Fruit fly (Drosophila melanogaster) whole organism, prepupa: ENCODE measurements around the gene CG14362.

Experiments
- Blimp-1 ChIP-seq: fragments of 200-800 bp; sonication (Bioruptor generic); optimal IDR thresholded peaks from 3 replicates; lab custom pipeline; 2017; ENCODE audit warnings: missing biosample characterization, missing genetic modification characterization, mild to moderate bottlenecking, moderate library complexity, missing genetic modification reagents
- CG10631 ChIP-seq: fragments of 200-800 bp; sonication (Bioruptor generic); optimal IDR thresholded peaks from 2 replicates; lab custom pipeline; 2016; ENCODE audit warnings: missing biosample characterization, missing genetic modification characterization
- CG10669 ChIP-seq: fragments of 200-800 bp; sonication (Bioruptor generic); optimal IDR thresholded peaks from 3 replicates; lab custom pipeline; 2018; ENCODE audit warnings: missing biosample characterization, mild to moderate bottlenecking, missing genetic modification characterization, moderate library complexity
- CG11294 ChIP-seq: fragments of 200-800 bp; sonication (Bioruptor generic); IDR thresholded peaks from 2 replicates; pipeline ENCODE4 v1.3.6; 2022; ENCODE audit warnings: missing biosample characterization, missing genetic modification characterization
- CG11762 ChIP-seq: fragments of 200-800 bp; sonication (Bioruptor generic); optimal IDR thresholded peaks from 3 replicates; lab custom pipeline; 2016; ENCODE audit warnings: missing biosample characterization, missing genetic modification characterization; ENCODE audit not compliant: insufficient read depth
- CG11902 ChIP-seq: fragments of 200-800 bp; sonication (Bioruptor generic); optimal IDR thresholded peaks from 3 replicates; lab custom pipeline; 2016; ENCODE audit warnings: missing biosample characterization, missing genetic modification characterization
- CG15336 ChIP-seq: fragments of 200-800 bp; sonication (Bioruptor generic); IDR thresholded peaks from 2 replicates; pipeline ENCODE4 v1.3.6; 2022; ENCODE audit warnings: missing biosample characterization, missing genetic modification characterization
- CG1621 ChIP-seq: fragments of 200-800 bp; sonication (Bioruptor generic); optimal IDR thresholded peaks from 3 replicates; lab custom pipeline; 2018; ENCODE audit warnings: missing biosample characterization, mild to moderate bottlenecking, missing genetic modification characterization
- CG16779 ChIP-seq: fragments of 200-800 bp; sonication (Bioruptor generic); optimal IDR thresholded peaks from 3 replicates; lab custom pipeline; 2017; ENCODE audit warnings: missing biosample characterization, mild to moderate bottlenecking, missing genetic modification characterization
- CG3032 ChIP-seq: fragments of 200-800 bp; optimal IDR thresholded peaks from 2 replicates; lab custom pipeline; 2019; ENCODE audit warnings: missing biosample characterization, mild to moderate bottlenecking, missing genetic modification characterization, moderate library complexity
- CG31627 ChIP-seq: fragments of 200-800 bp; sonication (Bioruptor generic); optimal IDR thresholded peaks from 3 replicates; lab custom pipeline; 2016; ENCODE audit warnings: missing biosample characterization, missing genetic modification characterization
- CG32006 ChIP-seq: fragments of 200-800 bp; sonication (Bioruptor generic); optimal IDR thresholded peaks from 3 replicates; lab custom pipeline; 2017; ENCODE audit warnings: missing biosample characterization, mild to moderate bottlenecking, missing genetic modification characterization
- CG34406 ChIP-seq: fragments of 200-800 bp; sonication (Bioruptor generic); optimal IDR thresholded peaks from 3 replicates; lab custom pipeline; 2016; ENCODE audit warnings: missing biosample characterization, missing genetic modification characterization
- CG3919 ChIP-seq: fragments of 200-800 bp; sonication (Bioruptor generic); optimal IDR thresholded peaks from 3 replicates; lab custom pipeline; 2016; ENCODE audit warnings: missing biosample characterization, missing genetic modification characterization
- CG4318 ChIP-seq: fragments of 200-800 bp; sonication (Bioruptor generic); optimal IDR thresholded peaks from 3 replicates; lab custom pipeline; 2017; ENCODE audit warnings: missing biosample characterization, mild to moderate bottlenecking, missing genetic modification characterization
- CG6163 ChIP-seq: fragments of 200-800 bp; sonication (Bioruptor generic); IDR thresholded peaks from 3 replicates; pipeline ENCODE4 v1.3.6; 2022; ENCODE audit warnings: missing biosample characterization, missing genetic modification characterization
- CG6276 ChIP-seq: fragments of 200-800 bp; sonication (Bioruptor generic); optimal IDR thresholded peaks from 2 replicates; lab custom pipeline; 2017; ENCODE audit warnings: missing biosample characterization, mild to moderate bottlenecking, missing genetic modification characterization
- CG6792 ChIP-seq: fragments of 200-800 bp; sonication (Bioruptor generic); optimal IDR thresholded peaks from 3 replicates; lab custom pipeline; 2016; ENCODE audit warnings: missing biosample characterization, missing genetic modification characterization
- CG7368 ChIP-seq: fragments of 200-800 bp; sonication (Bioruptor generic); optimal IDR thresholded peaks from 3 replicates; lab custom pipeline; 2016; ENCODE audit warnings: missing biosample characterization, missing genetic modification characterization
- CG8119 ChIP-seq: fragments of 200-800 bp; sonication (Bioruptor generic); IDR thresholded peaks from 3 replicates; pipeline ENCODE4 v1.3.6; 2022; ENCODE audit warnings: missing biosample characterization, missing genetic modification characterization
- CG8319 ChIP-seq: fragments of 200-800 bp; sonication (Bioruptor generic); optimal IDR thresholded peaks from 3 replicates; lab custom pipeline; 2016; ENCODE audit warnings: missing biosample characterization, missing genetic modification characterization
- CG9139 ChIP-seq: fragments of 200-800 bp; sonication (Bioruptor generic); optimal IDR thresholded peaks from 3 replicates; lab custom pipeline; 2017; ENCODE audit warnings: missing biosample characterization, mild to moderate bottlenecking, missing genetic modification characterization
- Eip75B ChIP-seq: fragments of 200-800 bp; sonication (Bioruptor generic); optimal IDR thresholded peaks from 3 replicates; lab custom pipeline; 2016; ENCODE audit warnings: missing biosample characterization, missing genetic modification characterization
- Eip78C ChIP-seq: fragments of 200-800 bp; sonication (Bioruptor generic); peaks from one replicate; lab custom pipeline; 2016; ENCODE audit warnings: missing biosample characterization, missing genetic modification characterization
- Eip93F ChIP-seq: fragments of 200-800 bp; sonication (Bioruptor generic); optimal IDR thresholded peaks from 2 replicates; lab custom pipeline; 2016; ENCODE audit warnings: missing biosample characterization, mild to moderate bottlenecking, missing genetic modification characterization
- Ets21C ChIP-seq: fragments of 200-800 bp; sonication (Bioruptor generic); optimal IDR thresholded peaks from 3 replicates; lab custom pipeline; 2016; ENCODE audit warnings: missing biosample characterization, missing genetic modification characterization
- Ets96B ChIP-seq: fragments of 200-800 bp; optimal IDR thresholded peaks from 2 replicates; lab custom pipeline; 2019; ENCODE audit warnings: missing biosample characterization, mild to moderate bottlenecking, missing genetic modification characterization, moderate library complexity
- Gug ChIP-seq: fragments of 200-800 bp; sonication (Bioruptor generic); IDR thresholded peaks from 2 replicates; pipeline ENCODE4 v1.3.6; 2022; ENCODE audit warnings: missing biosample characterization, missing genetic modification characterization
- Hr38 ChIP-seq: sonication (Bioruptor generic); optimal IDR thresholded peaks from 2 replicates; lab custom pipeline; 2016; ENCODE audit warnings: missing biosample characterization, missing genetic modification characterization
- Lpt ChIP-seq: fragments of 200-800 bp; sonication (Bioruptor generic); optimal IDR thresholded peaks from 3 replicates; lab custom pipeline; 2016; ENCODE audit warnings: missing biosample characterization, missing genetic modification characterization
- OdsH ChIP-seq: fragments of 200-800 bp; sonication (Bioruptor generic); optimal IDR thresholded peaks from 3 replicates; lab custom pipeline; 2016; ENCODE audit warnings: missing biosample characterization, missing genetic modification characterization
- Smox ChIP-seq: fragments of 200-800 bp; sonication (Bioruptor generic); optimal IDR thresholded peaks from 3 replicates; lab custom pipeline; 2016; ENCODE audit warnings: missing biosample characterization, missing genetic modification characterization
- Sox102F ChIP-seq: fragments of 200-800 bp; sonication (Bioruptor generic); optimal IDR thresholded peaks from 2 replicates; lab custom pipeline; 2016; ENCODE audit warnings: missing biosample characterization, mild to moderate bottlenecking, missing genetic modification characterization
- Sox14 ChIP-seq: fragments of 200-800 bp; sonication (Bioruptor generic); optimal IDR thresholded peaks from 3 replicates; lab custom pipeline; 2016; ENCODE audit warnings: missing biosample characterization, missing genetic modification characterization
- Sox15 ChIP-seq: fragments of 200-800 bp; sonication (Bioruptor generic); optimal IDR thresholded peaks from 3 replicates; lab custom pipeline; 2016; ENCODE audit warnings: missing biosample characterization, missing genetic modification characterization
- achi ChIP-seq: fragments of 200-800 bp; sonication (Bioruptor generic); optimal IDR thresholded peaks from 3 replicates; lab custom pipeline; 2016; ENCODE audit warnings: missing biosample characterization, missing genetic modification characterization
- cyc ChIP-seq: fragments of 200-800 bp; sonication (Bioruptor generic); optimal IDR thresholded peaks from 3 replicates; lab custom pipeline; 2016; ENCODE audit warnings: missing biosample characterization, missing genetic modification characterization
- dac ChIP-seq: fragments of 200-800 bp; sonication (Bioruptor generic); optimal IDR thresholded peaks from 2 replicates; lab custom pipeline; 2017; ENCODE audit warnings: missing biosample characterization, mild to moderate bottlenecking, missing genetic modification characterization
- dsx ChIP-seq: fragments of 200-800 bp; optimal IDR thresholded peaks from 3 replicates; lab custom pipeline; 2019; ENCODE audit warnings: missing biosample characterization, mild to moderate bottlenecking, missing genetic modification characterization, moderate library complexity; ENCODE audit not compliant: poor library complexity, severe bottlenecking
- eg ChIP-seq: fragments of 200-800 bp; sonication (Bioruptor generic); IDR thresholded peaks from 3 replicates; pipeline ENCODE4 v1.3.6; 2022; ENCODE audit warnings: missing biosample characterization, missing genetic modification characterization
- esn ChIP-seq: fragments of 200-800 bp; sonication (Bioruptor generic); optimal IDR thresholded peaks from 2 replicates; lab custom pipeline; 2016; ENCODE audit warnings: missing biosample characterization, mild to moderate bottlenecking, missing genetic modification characterization, moderate library complexity
- fd59A ChIP-seq: fragments of 200-800 bp; sonication (Bioruptor generic); optimal IDR thresholded peaks from 2 replicates; lab custom pipeline; 2017; ENCODE audit warnings: missing biosample characterization, mild to moderate bottlenecking, missing genetic modification characterization, missing genetic modification reagents
- fd85E ChIP-seq: fragments of 200-800 bp; sonication (Bioruptor generic); optimal IDR thresholded peaks from 3 replicates; lab custom pipeline; 2016; ENCODE audit warnings: missing biosample characterization, missing genetic modification characterization
- net ChIP-seq: fragments of 200-800 bp; sonication (Bioruptor generic); optimal IDR thresholded peaks from 3 replicates; lab custom pipeline; 2016; ENCODE audit warnings: missing biosample characterization, missing genetic modification characterization
- pdm3 ChIP-seq: fragments of 200-800 bp; sonication (Bioruptor generic); optimal IDR thresholded peaks from 3 replicates; lab custom pipeline; 2016; ENCODE audit warnings: missing biosample characterization, missing genetic modification characterization
- spab ChIP-seq: fragments of 200-800 bp; sonication (Bioruptor generic); optimal IDR thresholded peaks from 2 replicates; lab custom pipeline; 2017; ENCODE audit warnings: missing biosample characterization, mild to moderate bottlenecking, missing genetic modification characterization, missing genetic modification reagents
- ss ChIP-seq, 2 experiments: fragments of 200-800 bp; sonication (Bioruptor generic); optimal IDR thresholded peaks; 2 replicates in 1 of 2; 3 replicates in 1 of 2; lab custom pipeline; 2017 to 2018; ENCODE audit warnings: mild to moderate bottlenecking in 2 of 2, missing biosample characterization in 2 of 2, missing genetic modification characterization in 2 of 2, moderate library complexity in 1 of 2
- svp ChIP-seq: fragments of 200-800 bp; sonication (Bioruptor generic); peaks from one replicate; lab custom pipeline; 2016; ENCODE audit warnings: missing biosample characterization, missing genetic modification characterization
- topi ChIP-seq: fragments of 200-800 bp; sonication (Bioruptor generic); optimal IDR thresholded peaks from 3 replicates; lab custom pipeline; 2016; ENCODE audit warnings: missing biosample characterization, missing genetic modification characterization
- vri ChIP-seq: fragments of 200-800 bp; sonication (Bioruptor generic); optimal IDR thresholded peaks from 3 replicates; lab custom pipeline; 2016; ENCODE audit warnings: missing biosample characterization, mild to moderate bottlenecking, missing genetic modification characterization

CG14362 gene

dm6 chr3R:13831596-13832119, 23.6 kb downstream of the CG14362 start (continued):
- TF ChIP-seq CG8319 (no peak), CG6276 (peak; percentile 62), Sox102F (GFP tag; lab: Kevin White, UChicago) (peak; percentile 79), svp (peak; percentile 87), Sox15 (GFP tag; lab: Kevin White, UChicago) (peak; percentile 53), eg (GFP tag; lab: Robert Waterston, UW) (peak; percentile 90), topi (GFP tag; lab: Kevin White, UChicago) (peak; percentile 72), cyc (GFP tag; lab: Kevin White, UChicago) (peak; percentile 30), Gug (0 out of 2 replicates have a peak, but pooled peaks have one; percentile 70), Blimp-1 (peak; percentile 99), Lpt (GFP tag; lab: Kevin White, UChicago) (peak; percentile 33), CG6163 (peak; percentile 85; the same call in 2 of the 3 replicates), CG3919 (peak; percentile 52), CG11294 (GFP tag; lab: Robert Waterston, UW) (peak; percentile 58; the same call in 1 of the 2 replicates), CG3032 (peak; percentile 45), Ets21C (peak; percentile 41), Ets96B (tag; lab: Kevin White, UChicago) (peak; percentile 54), Eip75B (peak; percentile 45), dsx (GFP tag; lab: Kevin White, UChicago) (peak; percentile 63), CG7368 (GFP tag; lab: Kevin White, UChicago) (no peak), OdsH (GFP tag; lab: Kevin White, UChicago) (peak; percentile 79), esn (GFP tag; lab: Kevin White, UChicago) (peak; percentile 79), Smox (GFP tag; lab: Kevin White, UChicago) (peak; percentile 71), achi (peak; percentile 87), dac (GFP tag; lab: Kevin White, UChicago) (no peak), CG32006 (peak; percentile 88), vri (peak; percentile 50), CG9139 (peak; percentile 9), Eip78C (GFP tag; lab: Kevin White, UChicago) (peak; percentile 93), fd59A (GFP tag; lab: Kevin White, UChicago) (no peak), CG15336 (peak; percentile 96), CG10669 (peak; percentile 12), net (peak; percentile 69), CG11902 (peak; percentile 11), CG31627 (peak; percentile 47), CG4318 (GFP tag; lab: Kevin White, UChicago) (peak; percentile 52), CG10631 (peak; percentile 54)

- no peak for TF ChIP-seq spab (GFP tag; lab: Kevin White, UChicago)
- peak; percentile 37 for TF ChIP-seq dac (GFP tag; lab: Kevin White, UChicago)
- peak; percentile 36 for TF ChIP-seq pdm3
- no peak for TF ChIP-seq fd59A (GFP tag; lab: Kevin White, UChicago)
- TF ChIP-seq CG6276 = peak; percentile 56
- TF ChIP-seq CG31627 = peak; percentile 32
- no peak for TF ChIP-seq CG11762 (GFP tag; lab: Kevin White, UChicago)
- no peak for TF ChIP-seq CG9139
- TF ChIP-seq CG34406 (GFP tag; lab: Kevin White, UChicago) = no peak
- TF ChIP-seq Eip93F (GFP tag; lab: Kevin White, UChicago) = no peak
- peak; percentile 71 for TF ChIP-seq svp
- peak; percentile 5 for TF ChIP-seq esn (GFP tag; lab: Kevin White, UChicago)
- peak; percentile 17; the same call in 1 of the 2 replicates for TF ChIP-seq Gug
- TF ChIP-seq CG15336 = peak; percentile 77
- TF ChIP-seq CG6792 (GFP tag; lab: Kevin White, UChicago) = no peak
- peak; percentile 43 for TF ChIP-seq Lpt (GFP tag; lab: Kevin White, UChicago)
- peak; percentile 60 for TF ChIP-seq eg (GFP tag; lab: Robert Waterston, UW)
- no peak for TF ChIP-seq CG1621
- peak; percentile 74 for TF ChIP-seq CG8119 (GFP tag; lab: Robert Waterston, UW)
- no peak for TF ChIP-seq vri
- TF ChIP-seq ss (GFP tag; optimal IDR thresholded peaks at IDR 0.05; lab: Kevin White, UChicago) = no peak
- TF ChIP-seq topi (GFP tag; lab: Kevin White, UChicago) = no peak
- no peak for TF ChIP-seq CG10631
- TF ChIP-seq cyc (GFP tag; lab: Kevin White, UChicago) = no peak
- TF ChIP-seq CG16779 (tag; lab: Kevin White, UChicago) = no peak
- peak; percentile 20 for TF ChIP-seq Sox14 (GFP tag; lab: Kevin White, UChicago)
- no peak for TF ChIP-seq Ets96B (tag; lab: Kevin White, UChicago)
- peak; percentile 67 for TF ChIP-seq CG4318 (GFP tag; lab: Kevin White, UChicago)
- TF ChIP-seq Eip75B = no peak
- TF ChIP-seq Hr38 (GFP tag; lab: Kevin White, UChicago) = no peak
- no peak for TF ChIP-seq fd85E (GFP tag; lab: Kevin White, UChicago)
Observed at dm6 chr3R:13831042-13831441, 24.2 kb downstream of the CG14362 start.
